Worm (Caenorhabditis elegans) whole organism, L4 larva: Measurements from ENCODE around the gene R144.3.

ENCODE experiments used
- F37D6.2 ChIP-seq: sonication (generic microtip); optimal IDR thresholded peaks from 2 replicates; lab custom pipeline; 2016; ENCODE audit warnings: mild to moderate bottlenecking, missing genetic modification characterization, missing compliant biosample characterization
- R02D3.7 ChIP-seq: fragments of 150-350 bp; sonication (generic microtip); optimal IDR thresholded peaks from 3 replicates; lab custom pipeline; 2014; ENCODE audit warnings: missing biosample characterization, missing genetic modification characterization
- T20F7.1 ChIP-seq: fragments of 200-800 bp; sonication (Bioruptor generic); optimal IDR thresholded peaks from 2 replicates; lab custom pipeline; 2018; ENCODE audit warnings: mild to moderate bottlenecking, missing genetic modification characterization, missing compliant biosample characterization
- ZK546.5 ChIP-seq, 2 experiments: sonication (generic microtip); optimal IDR thresholded peaks; 2 replicates each; lab custom pipeline; 2017; ENCODE audit warnings: missing biosample characterization in 2 of 2, missing genetic modification characterization in 2 of 2
- aha-1 ChIP-seq: fragments of 150-350 bp; peaks from one replicate; lab custom pipeline; 2014; ENCODE audit warnings: missing biosample characterization, missing genetic modification characterization
- aly-2 ChIP-seq: sonication (generic microtip); optimal IDR thresholded peaks from 2 replicates; lab custom pipeline; 2018; ENCODE audit warnings: missing biosample characterization, missing genetic modification characterization
- ama-1 ChIP-seq: fragments of 150-350 bp; optimal IDR thresholded peaks from 2 replicates; lab custom pipeline; 2014; ENCODE audit warnings: inconsistent platforms, mixed read lengths
- attf-4 ChIP-seq: sonication (generic microtip); optimal IDR thresholded peaks from 3 replicates; lab custom pipeline; 2017; ENCODE audit warnings: missing biosample characterization, missing genetic modification characterization
- ceh-28 ChIP-seq: fragments of 150-350 bp; optimal IDR thresholded peaks from 2 replicates; lab custom pipeline; 2014; ENCODE audit warnings: missing biosample characterization, missing genetic modification reagents, missing genetic modification characterization
- ceh-44 ChIP-seq: fragments of 200-800 bp; sonication (Bioruptor generic); IDR thresholded peaks from 2 replicates; pipeline ENCODE4 v1.3.6; 2022; ENCODE audit warnings: missing genetic modification reagents, missing genetic modification characterization, missing compliant biosample characterization
- daf-12 ChIP-seq: fragments of 150-350 bp; optimal IDR thresholded peaks from 2 replicates; lab custom pipeline; 2014; ENCODE audit warnings: missing biosample characterization, missing genetic modification reagents, missing genetic modification characterization
- daf-8 ChIP-seq: fragments of 200-800 bp; sonication (Bioruptor generic); IDR thresholded peaks from 2 replicates; pipeline ENCODE4 v1.3.6; 2022; ENCODE audit warnings: missing genetic modification characterization, missing compliant biosample characterization
- dmd-6 ChIP-seq: fragments of 200-800 bp; sonication (Bioruptor generic); IDR thresholded peaks from 2 replicates; pipeline ENCODE4 v1.3.6; 2022; ENCODE audit warnings: missing genetic modification reagents, missing genetic modification characterization, missing compliant biosample characterization
- dpl-1 ChIP-seq: fragments of 150-350 bp; optimal IDR thresholded peaks from 2 replicates; lab custom pipeline; 2014; ENCODE audit warnings: missing biosample characterization, missing genetic modification reagents, missing genetic modification characterization
- duxl-1 ChIP-seq: sonication (generic microtip); optimal IDR thresholded peaks from 2 replicates; lab custom pipeline; 2016; ENCODE audit warnings: mild to moderate bottlenecking, missing genetic modification characterization, moderate library complexity, missing compliant biosample characterization; ENCODE audit not compliant: poor library complexity
- dve-1 ChIP-seq: sonication (generic microtip); optimal IDR thresholded peaks from 2 replicates; lab custom pipeline; 2017; ENCODE audit warnings: antibody characterized with exemption, mild to moderate bottlenecking, missing genetic modification characterization, missing compliant biosample characterization; ENCODE audit not compliant: insufficient read depth
- egl-27 ChIP-seq: sonication (generic microtip); optimal IDR thresholded peaks from 3 replicates; lab custom pipeline; 2017; ENCODE audit warnings: missing biosample characterization, missing genetic modification reagents, missing genetic modification characterization
- hmg-1.1 ChIP-seq: fragments of 200-800 bp; sonication (Bioruptor generic); IDR thresholded peaks from 2 replicates; pipeline ENCODE4 v1.3.6; 2022; ENCODE audit warnings: missing genetic modification reagents, missing genetic modification characterization, missing compliant biosample characterization
- jun-1 ChIP-seq: fragments of 150-350 bp; optimal IDR thresholded peaks from 2 replicates; lab custom pipeline; 2014; ENCODE audit warnings: missing biosample characterization, missing genetic modification reagents, missing genetic modification characterization
- lin-1 ChIP-seq: fragments of 200-800 bp; sonication (Bioruptor generic); IDR thresholded peaks from 2 replicates; pipeline ENCODE4 v1.3.6; 2022; ENCODE audit warnings: missing genetic modification reagents, missing genetic modification characterization, missing compliant biosample characterization
- lin-13 ChIP-seq: fragments of 150-350 bp; optimal IDR thresholded peaks from 2 replicates; lab custom pipeline; 2014; ENCODE audit warnings: missing biosample characterization, missing genetic modification reagents, missing genetic modification characterization
- lin-15B ChIP-seq: fragments of 150-350 bp; sonication (generic microtip); optimal IDR thresholded peaks from 3 replicates; lab custom pipeline; 2014; ENCODE audit warnings: missing biosample characterization, missing genetic modification characterization
- lin-29 ChIP-seq: fragments of 200-800 bp; sonication (Bioruptor generic); IDR thresholded peaks from 2 replicates; pipeline ENCODE4 v1.3.6; 2022; ENCODE audit warnings: missing genetic modification reagents, missing genetic modification characterization, missing compliant biosample characterization
- lin-38 ChIP-seq: fragments of 200-800 bp; sonication (Bioruptor generic); IDR thresholded peaks from 2 replicates; pipeline ENCODE4 v1.3.6; 2022; ENCODE audit warnings: missing genetic modification reagents, missing genetic modification characterization, missing compliant biosample characterization
- madf-9 ChIP-seq: fragments of 200-800 bp; sonication (Bioruptor generic); conservative IDR thresholded peaks from 2 replicates; pipeline ENCODE4 v1.3.6; 2022; ENCODE audit warnings: missing genetic modification reagents, missing genetic modification characterization, missing compliant biosample characterization
- mdt-29 ChIP-seq: fragments of 200-800 bp; sonication (Bioruptor generic); IDR thresholded peaks from 2 replicates; pipeline ENCODE4 v1.3.6; 2022; ENCODE audit warnings: missing genetic modification reagents, missing genetic modification characterization, missing compliant biosample characterization
- mep-1 ChIP-seq: fragments of 150-350 bp; sonication (generic microtip); optimal IDR thresholded peaks from 3 replicates; lab custom pipeline; 2014; ENCODE audit warnings: missing biosample characterization, missing genetic modification characterization
- mes-2 ChIP-seq: sonication (generic microtip); optimal IDR thresholded peaks from 2 replicates; lab custom pipeline; 2016; ENCODE audit warnings: missing genotype, mild to moderate bottlenecking, missing genetic modification characterization, missing compliant biosample characterization; ENCODE audit not compliant: poor library complexity, severe bottlenecking
- nhr-237 ChIP-seq: sonication (generic microtip); optimal IDR thresholded peaks from 2 replicates; lab custom pipeline; 2017; ENCODE audit warnings: missing biosample characterization, missing genetic modification characterization
- nhr-25 ChIP-seq: sonication (generic microtip); optimal IDR thresholded peaks from 2 replicates; lab custom pipeline; 2017; ENCODE audit warnings: missing genetic modification characterization, mild to moderate bottlenecking, missing compliant biosample characterization, antibody characterized with exemption, moderate library complexity, borderline replicate concordance; ENCODE audit not compliant: insufficient read depth
- nhr-28 ChIP-seq: fragments of 150-350 bp; optimal IDR thresholded peaks from 2 replicates; lab custom pipeline; 2014; ENCODE audit warnings: missing biosample characterization, missing genetic modification characterization
- nhr-6 ChIP-seq: fragments of 150-350 bp; optimal IDR thresholded peaks from 2 replicates; lab custom pipeline; 2014; ENCODE audit warnings: missing biosample characterization, missing genetic modification characterization
- pha-4 ChIP-seq, 2 experiments: fragments of 150-350 bp in 1 of 2; fragments of 200-800 bp in 1 of 2; sonication (Bioruptor generic) in 1 of 2; IDR thresholded peaks in 1 of 2; optimal IDR thresholded peaks in 1 of 2; 2 replicates each; pipeline versions ENCODE4 v1.3.6 to Lab custom; 2014 to 2022; ENCODE audit warnings: missing genetic modification characterization in 2 of 2, missing genetic modification reagents in 2 of 2, missing biosample characterization in 1 of 2, missing compliant biosample characterization in 1 of 2
- set-16 ChIP-seq: fragments of 200-800 bp; sonication (Bioruptor generic); IDR thresholded peaks from 2 replicates; pipeline ENCODE4 v1.3.6; 2022; ENCODE audit warnings: missing genetic modification reagents, missing genetic modification characterization, missing compliant biosample characterization
- snpc-1.2 ChIP-seq: fragments of 200-800 bp; sonication (Bioruptor generic); IDR thresholded peaks from 2 replicates; pipeline ENCODE4 v1.3.6; 2022; ENCODE audit warnings: missing genetic modification reagents, missing genetic modification characterization, missing compliant biosample characterization
- snpc-4 ChIP-seq: fragments of 150-350 bp; optimal IDR thresholded peaks from 2 replicates; lab custom pipeline; 2014; ENCODE audit warnings: missing biosample characterization, missing genetic modification characterization
- spr-1 ChIP-seq: sonication (generic microtip); optimal IDR thresholded peaks from 2 replicates; lab custom pipeline; 2016; ENCODE audit warnings: mild to moderate bottlenecking, missing genetic modification characterization, missing compliant biosample characterization
- tag-97 ChIP-seq: fragments of 200-800 bp; sonication (Bioruptor generic); IDR thresholded peaks from 2 replicates; pipeline ENCODE4 v1.3.6; 2022; ENCODE audit warnings: missing genetic modification characterization, missing compliant biosample characterization
- unc-62 ChIP-seq, 3 experiments: fragments of 150-350 bp in 1 of 3; sonication (generic microtip); optimal IDR thresholded peaks in 2 of 3; peaks in 1 of 3; 1 replicate in 1 of 3; 2 replicates in 2 of 3; lab custom pipeline; 2014 to 2017; ENCODE audit warnings: missing biosample characterization in 3 of 3, missing genetic modification characterization in 3 of 3, missing genetic modification reagents in 3 of 3, missing genotype in 1 of 3

R144.3 gene

ce11 chrIII:5018116-5018689 lies 3.6 kb upstream of the R144.3 start, which contains the start of gene wip-1 (continued):
- TF ChIP-seq ceh-44 (peak; percentile 46; the same call in 1 of the 2 replicates), pha-4 (GFP tag; IDR thresholded peaks at IDR 0.05; lab: Robert Waterston, UW) (peak; percentile 96), pha-4 (tag; optimal IDR thresholded peaks at IDR 0.05; lab: Kevin White, UChicago) (peak; percentile 73), dpl-1 (GFP tag; lab: Kevin White, UChicago) (peak; percentile 95), lin-29 (GFP tag; lab: Robert Waterston, UW) (peak; percentile 91), ceh-28 (tag; lab: Kevin White, UChicago) (peak; percentile 38), aha-1 (peak; percentile 100), spr-1 (tag; lab: Kevin White, UChicago) (peak; percentile 96), nhr-28 (tag; lab: Kevin White, UChicago) (peak; percentile 98), F37D6.2 (tag; lab: Kevin White, UChicago) (peak; percentile 95), daf-12 (tag; lab: Kevin White, UChicago) (no peak), lin-15B (tag; lab: Kevin White, UChicago) (peak; percentile 65), mes-2 (tag; lab: Kevin White, UChicago) (peak; percentile 96), lin-13 (GFP tag; lab: Kevin White, UChicago) (peak; percentile 97), nhr-237 (tag; lab: Kevin White, UChicago) (peak; percentile 60), mep-1 (tag; lab: Kevin White, UChicago) (peak; percentile 99), egl-27 (tag; lab: Kevin White, UChicago) (no peak), snpc-4 (tag; lab: Kevin White, UChicago) (peak; percentile 52), daf-8 (GFP tag; lab: Robert Waterston, UW) (no peak), ZK546.5 (tag; optimal IDR thresholded peaks at IDR 0.05; lab: Kevin White, UChicago) (peak in 1 of 2 experiments; percentile 53), madf-9 (peak; percentile 97), snpc-1.2 (peak; percentile 78), R02D3.7 (tag; lab: Kevin White, UChicago) (peak; percentile 2), nhr-6 (tag; lab: Kevin White, UChicago) (peak; percentile 95), attf-4 (tag; lab: Kevin White, UChicago) (peak; percentile 3)

- TF ChIP-seq snpc-1.2, result no peak
- TF ChIP-seq nhr-25 (tag; lab: Kevin White, UChicago), result no peak
- TF ChIP-seq aha-1, result peak; percentile 55
Observed at ce11 chrIII:5020924-5021323, 865 bp upstream of the R144.3 start, which contains the start of gene mdt-11. Gene mdt-11 (plus strand): TSS chrIII:5021224.

ce11 chrIII:5022964-5023363 lies 1.2 kb downstream of the R144.3 start, which contains the start of gene R144.13:
Gene R144.13 (plus strand): TSS chrIII:5023264.
- no peak for TF ChIP-seq dve-1
- TF ChIP-seq aly-2, result no peak
- no peak for TF ChIP-seq snpc-4 (tag; lab: Kevin White, UChicago)
- TF ChIP-seq aha-1, result peak; percentile 19
- no peak for TF ChIP-seq attf-4 (tag; lab: Kevin White, UChicago)
- no peak for TF ChIP-seq lin-1
- no peak for TF ChIP-seq unc-62 (GFP tag; optimal IDR thresholded peaks at IDR 0.05 in 1 of 2; lab: Kevin White, UChicago)
- no peak for TF ChIP-seq unc-62 (tag; optimal IDR thresholded peaks at IDR 0.05; lab: Kevin White, UChicago)
- TF ChIP-seq, all 104 proteins: peak for 1

- TF ChIP-seq jun-1 (tag; lab: Kevin White, UChicago) (no peak), aha-1 (peak; percentile 92)
Observed at ce11 chrIII:5023642-5024041, 1.9 kb downstream of the R144.3 start.

- peak; percentile 50 for TF ChIP-seq nhr-28 (tag; lab: Kevin White, UChicago)
- no peak for TF ChIP-seq lin-29 (GFP tag; lab: Robert Waterston, UW)
- peak; percentile 62 for TF ChIP-seq hmg-1.1 (GFP tag; lab: Robert Waterston, UW)
- peak; percentile 13; the same call in 1 of the 2 replicates for TF ChIP-seq dmd-6 (GFP tag; lab: Robert Waterston, UW)
- TF ChIP-seq ceh-28 (tag; lab: Kevin White, UChicago), result peak; percentile 58
- peak; percentile 86 for TF ChIP-seq aha-1
- TF ChIP-seq ama-1, result peak; percentile 90
- TF ChIP-seq mes-2 (tag; lab: Kevin White, UChicago), result peak; percentile 75
- 0 out of 2 replicates have a peak, but pooled peaks have one; percentile 6 for TF ChIP-seq mdt-29 (GFP tag; lab: Robert Waterston, UW)
- TF ChIP-seq lin-38 (GFP tag; lab: Robert Waterston, UW), result peak; percentile 50
- TF ChIP-seq tag-97 (GFP tag; lab: Robert Waterston, UW), result no peak
- TF ChIP-seq set-16, result peak; percentile 33; the same call in 1 of the 2 replicates
- no peak for TF ChIP-seq duxl-1
- no peak for TF ChIP-seq T20F7.1 (GFP tag; lab: Kevin White, UChicago)
- TF ChIP-seq dve-1, result peak; percentile 53
- TF ChIP-seq ZK546.5 (tag; optimal IDR thresholded peaks at IDR 0.05; lab: Kevin White, UChicago), result no peak
Observed at ce11 chrIII:5024393-5024964, 2.7 kb downstream of the R144.3 start, which contains the start of gene pcf-11. Gene pcf-11 (plus strand): TSS chrIII:5024914.
